Fruit fly (Drosophila melanogaster): ENCODE data around the gene Naa20B.
A peak's percentile ranks its signal among the peaks of the same experiment; 100 is the strongest.

Naa20B gene

DNA sequence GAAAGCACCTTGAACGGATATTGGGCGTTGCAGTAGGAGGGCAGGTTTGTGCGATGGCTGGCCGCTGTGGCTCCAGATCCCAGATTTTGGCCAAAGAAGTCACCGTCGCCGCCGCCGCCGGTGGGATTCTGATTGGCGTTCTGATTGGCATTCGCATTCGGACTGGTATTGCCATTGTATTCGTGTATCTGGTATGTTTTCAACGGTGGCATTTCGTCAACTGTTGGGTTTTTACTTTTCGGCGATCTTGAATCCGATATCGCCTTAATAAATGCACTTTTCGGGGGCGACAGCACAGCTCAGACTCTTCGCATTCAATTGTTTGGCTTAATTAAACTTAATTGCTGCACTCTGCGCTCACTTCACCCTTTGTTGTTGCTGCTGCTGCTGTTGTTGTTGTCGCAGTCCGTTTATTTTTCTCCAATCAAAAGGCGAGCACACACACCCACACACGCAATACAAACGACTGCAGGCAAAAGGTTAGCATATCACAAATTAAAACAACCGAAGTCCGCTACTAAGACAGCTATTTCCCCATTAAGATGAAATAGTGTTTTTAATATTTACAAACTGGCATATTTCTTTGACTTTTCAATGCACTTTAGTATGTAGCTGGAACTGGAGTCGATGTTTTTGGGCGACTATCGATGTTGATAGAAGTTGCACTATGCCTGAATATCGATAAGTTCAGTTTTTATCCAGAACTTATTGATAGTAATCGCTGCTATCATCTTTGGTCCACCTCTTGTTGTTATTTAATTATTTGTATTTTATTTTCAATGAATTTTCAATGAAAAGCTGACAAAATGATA lies 37.8 kb upstream of the Naa20B start, which contains the start of the genes CG9426 and mRF1 (continued):
- TF ChIP-seq MBD-R2 (GFP tag; IDR thresholded peaks at IDR 0.05) (peak; percentile 83), D (optimal IDR thresholded peaks at IDR 0.05) (no peak), D (GFP tag; optimal IDR thresholded peaks at IDR 0.05) (no peak), CG1792 (GFP tag; optimal IDR thresholded peaks at IDR 0.05) (no peak), tna (GFP tag; IDR thresholded peaks at IDR 0.05; ENCODE audit: partially characterized antibody) (peak; percentile 96), ap (GFP tag; IDR thresholded peaks at IDR 0.05) (no peak), Asciz (GFP tag; optimal IDR thresholded peaks at IDR 0.05) (no peak), CG2120 (GFP tag; optimal IDR thresholded peaks at IDR 0.05) (peak; percentile 36), repo (GFP tag; optimal IDR thresholded peaks at IDR 0.05) (no peak), Bgb (GFP tag; IDR thresholded peaks at IDR 0.05; ENCODE audit: partially characterized antibody) (peak; percentile 97), vnd (GFP tag; IDR thresholded peaks at IDR 0.05; ENCODE audit: partially characterized antibody) (peak; percentile 95), row (GFP tag; IDR thresholded peaks at IDR 0.05) (peak; percentile 39; the same call in 1 of the 3 replicates), CG9876 (GFP tag; optimal IDR thresholded peaks at IDR 0.05) (no peak), chn (GFP tag; optimal IDR thresholded peaks at IDR 0.05) (no peak), gfzf (GFP tag; optimal IDR thresholded peaks at IDR 0.05) (peak; percentile 49), sug (tag; optimal IDR thresholded peaks at IDR 0.05) (peak; percentile 50), CG17612 (GFP tag; IDR thresholded peaks at IDR 0.05) (no peak), CG1233 (GFP tag; optimal IDR thresholded peaks at IDR 0.05) (no peak), Ptx1 (GFP tag; IDR thresholded peaks at IDR 0.05) (no peak), gcm2 (GFP tag; optimal IDR thresholded peaks at IDR 0.05) (no peak), CG6791 (GFP tag; IDR thresholded peaks at IDR 0.05; ENCODE audit: partially characterized antibody) (peak; percentile 97), fd102C (GFP tag; optimal IDR thresholded peaks at IDR 0.05) (no peak), Vsx1 (GFP tag; optimal IDR thresholded peaks at IDR 0.05) (no peak), usp (GFP tag; optimal IDR thresholded peaks at IDR 0.05) (no peak), Meics (GFP tag; optimal IDR thresholded peaks at IDR 0.05) (no peak), Hr78 (GFP tag; optimal IDR thresholded peaks at IDR 0.05) (no peak), CG4404 (GFP tag; IDR thresholded peaks at IDR 0.05) (no peak), CG30020 (tag; optimal IDR thresholded peaks at IDR 0.05) (peak; percentile 51), pzg (GFP tag; optimal IDR thresholded peaks at IDR 0.05) (peak; percentile 81), sd (tag; optimal IDR thresholded peaks at IDR 0.05) (peak; percentile 37), zfh2 (GFP tag; optimal IDR thresholded peaks at IDR 0.05) (peak; percentile 20), pan (optimal IDR thresholded peaks at IDR 0.05) (no peak), pan (GFP tag; optimal IDR thresholded peaks at IDR 0.05 in 1 of 2, IDR thresholded peaks at IDR 0.05 in 1 of 2) (no peak), CG15073 (GFP tag; optimal IDR thresholded peaks at IDR 0.05) (no peak), aop (GFP tag; IDR thresholded peaks at IDR 0.05) (no peak), lab (GFP tag; optimal IDR thresholded peaks at IDR 0.05) (no peak), Hsf (GFP tag; optimal IDR thresholded peaks at IDR 0.05) (peak; percentile 31), CG7357 (GFP tag; IDR thresholded peaks at IDR 0.05) (no peak), CG11504 (tag; optimal IDR thresholded peaks at IDR 0.05) (peak; percentile 63), Scr (GFP tag; IDR thresholded peaks at IDR 0.05; ENCODE audit: partially characterized antibody) (peak; percentile 97), Bdp1 (GFP tag; optimal IDR thresholded peaks at IDR 0.05) (no peak), Med (GFP tag) (peak; percentile 91), cwo (GFP tag; optimal IDR thresholded peaks at IDR 0.05) (no peak), CG12744 (GFP tag; optimal IDR thresholded peaks at IDR 0.05) (peak; percentile 14), CG16813 (GFP tag; IDR thresholded peaks at IDR 0.05; ENCODE audit: partially characterized antibody) (peak; percentile 100), so (GFP tag; IDR thresholded peaks at IDR 0.05) (no peak), CG18262 (tag; optimal IDR thresholded peaks at IDR 0.05) (peak; percentile 15), CG15011 (GFP tag; optimal IDR thresholded peaks at IDR 0.05) (no peak), CG32772 (GFP tag; IDR thresholded peaks at IDR 0.05) (no peak)

Measured in whole organism, embryonic.